Fruit fly (Drosophila melanogaster) whole organism, embryonic: Measurements from ENCODE around the gene ZnT77C.
A peak's percentile ranks its signal among the peaks of the same experiment; 100 is the strongest.

ENCODE experiments used
- ATbp ChIP-seq: fragments of 200-800 bp; sonication (Bioruptor generic); optimal IDR thresholded peaks from 2 replicates; lab custom pipeline; 2017; ENCODE audit warnings: missing biosample characterization, mild to moderate bottlenecking, missing genetic modification characterization, missing genetic modification reagents
- BtbVII ChIP-seq: fragments of 200-800 bp; sonication (Bioruptor generic); optimal IDR thresholded peaks from 3 replicates; lab custom pipeline; 2017; ENCODE audit warnings: missing biosample characterization, mild to moderate bottlenecking, missing genetic modification characterization
- CG10366 ChIP-seq: fragments of 200-800 bp; sonication (Bioruptor generic); IDR thresholded peaks from 2 replicates; pipeline ENCODE4 v1.3.6; 2022; ENCODE audit warnings: missing biosample characterization, missing genetic modification characterization
- CG10565 ChIP-seq: fragments of 200-800 bp; sonication (Bioruptor generic); optimal IDR thresholded peaks from 3 replicates; lab custom pipeline; 2016; ENCODE audit warnings: missing biosample characterization, mild to moderate bottlenecking, missing genetic modification characterization
- CG12219 ChIP-seq: fragments of 200-800 bp; sonication (Bioruptor generic); optimal IDR thresholded peaks from 3 replicates; lab custom pipeline; 2018; ENCODE audit warnings: missing biosample characterization, mild to moderate bottlenecking, missing genetic modification characterization
- CG13296 ChIP-seq: fragments of 200-800 bp; sonication (Bioruptor generic); optimal IDR thresholded peaks from 3 replicates; lab custom pipeline; 2018; ENCODE audit warnings: missing biosample characterization, mild to moderate bottlenecking, missing genetic modification characterization
- CG13624 ChIP-seq: fragments of 200-800 bp; sonication (Bioruptor generic); optimal IDR thresholded peaks from 2 replicates; lab custom pipeline; 2016; ENCODE audit warnings: missing biosample characterization, missing genetic modification characterization
- CG15269 ChIP-seq: fragments of 200-800 bp; sonication (Bioruptor generic); optimal IDR thresholded peaks from 2 replicates; lab custom pipeline; 2018; ENCODE audit warnings: missing biosample characterization, mild to moderate bottlenecking, missing genetic modification characterization, moderate library complexity
- CG15514 ChIP-seq: fragments of 200-800 bp; sonication (Bioruptor generic); optimal IDR thresholded peaks from 3 replicates; lab custom pipeline; 2017; ENCODE audit warnings: missing biosample characterization, missing genetic modification characterization, mild to moderate bottlenecking, moderate library complexity, missing genetic modification reagents
- CG15601 ChIP-seq: fragments of 200-800 bp; sonication (Bioruptor generic); optimal IDR thresholded peaks from 3 replicates; lab custom pipeline; 2019; ENCODE audit warnings: missing biosample characterization, mild to moderate bottlenecking, missing genetic modification characterization, moderate library complexity
- CG17829 ChIP-seq: fragments of 200-800 bp; optimal IDR thresholded peaks from 2 replicates; lab custom pipeline; 2019; ENCODE audit warnings: missing biosample characterization, mild to moderate bottlenecking, missing genetic modification characterization, moderate library complexity
- CG2712 ChIP-seq: fragments of 200-800 bp; optimal IDR thresholded peaks from 3 replicates; lab custom pipeline; 2019; ENCODE audit warnings: missing biosample characterization, mild to moderate bottlenecking, missing genetic modification characterization, moderate library complexity
- CG31388 ChIP-seq: fragments of 200-800 bp; sonication (Bioruptor generic); optimal IDR thresholded peaks from 2 replicates; lab custom pipeline; 2016; ENCODE audit warnings: missing biosample characterization, missing genetic modification characterization
- CG3281 ChIP-seq: fragments of 200-800 bp; sonication (Bioruptor generic); optimal IDR thresholded peaks from 3 replicates; lab custom pipeline; 2017; ENCODE audit warnings: missing biosample characterization, mild to moderate bottlenecking, missing genetic modification characterization
- CG3407 ChIP-seq: fragments of 200-800 bp; sonication (Bioruptor generic); optimal IDR thresholded peaks from 2 replicates; lab custom pipeline; 2018; ENCODE audit warnings: missing biosample characterization, mild to moderate bottlenecking, missing genetic modification characterization
- CG6765 ChIP-seq: fragments of 200-800 bp; sonication (Bioruptor generic); optimal IDR thresholded peaks from 3 replicates; lab custom pipeline; 2017; ENCODE audit warnings: missing biosample characterization, mild to moderate bottlenecking, missing genetic modification characterization
- CG7745 ChIP-seq: fragments of 200-800 bp; sonication (Bioruptor generic); optimal IDR thresholded peaks from 2 replicates; lab custom pipeline; 2018; ENCODE audit warnings: missing biosample characterization, mild to moderate bottlenecking, missing genetic modification characterization, moderate library complexity
- CG8924 ChIP-seq: fragments of 200-800 bp; optimal IDR thresholded peaks from 3 replicates; lab custom pipeline; 2019; ENCODE audit warnings: missing biosample characterization, mild to moderate bottlenecking, missing genetic modification characterization, moderate library complexity
- Fer2 ChIP-seq: fragments of 200-800 bp; sonication (Bioruptor generic); optimal IDR thresholded peaks from 2 replicates; lab custom pipeline; 2018; ENCODE audit warnings: missing biosample characterization, mild to moderate bottlenecking, missing genetic modification characterization, moderate library complexity
- HHEX ChIP-seq: fragments of 200-800 bp; sonication (Bioruptor generic); optimal IDR thresholded peaks from 3 replicates; lab custom pipeline; 2017; ENCODE audit warnings: missing biosample characterization, mild to moderate bottlenecking, missing genetic modification characterization, missing genetic modification reagents
- HLH4C ChIP-seq: fragments of 200-800 bp; sonication (Bioruptor generic); IDR thresholded peaks from 3 replicates; pipeline ENCODE4 v1.3.6; 2022; ENCODE audit warnings: missing biosample characterization, missing genetic modification characterization; ENCODE audit not compliant: partially characterized antibody
- Kr ChIP-seq: fragments of 200-800 bp; sonication (Bioruptor generic); optimal IDR thresholded peaks from 2 replicates; lab custom pipeline; 2017; ENCODE audit warnings: missing biosample characterization, mild to moderate bottlenecking, missing genetic modification characterization
- MTF-1 ChIP-seq: fragments of 200-800 bp; sonication (Bioruptor generic); optimal IDR thresholded peaks from 2 replicates; lab custom pipeline; 2018; ENCODE audit warnings: missing biosample characterization, mild to moderate bottlenecking, missing genetic modification characterization, borderline replicate concordance
- Meics ChIP-seq: fragments of 200-800 bp; sonication (Bioruptor generic); optimal IDR thresholded peaks from 2 replicates; lab custom pipeline; 2017; ENCODE audit warnings: missing biosample characterization, mild to moderate bottlenecking, missing genetic modification characterization
- Sox100B ChIP-seq: fragments of 200-800 bp; sonication (Bioruptor generic); optimal IDR thresholded peaks from 3 replicates; lab custom pipeline; 2018; ENCODE audit warnings: missing biosample characterization, mild to moderate bottlenecking, missing genetic modification characterization
- Stat92E ChIP-seq, 3 experiments: fragments of >200 bp in 2 of 3; fragments of 200-800 bp in 1 of 3; sonication (Bioruptor generic) in 1 of 3; optimal IDR thresholded peaks; 2 replicates each; lab custom pipeline; 2017 to 2019; ENCODE audit warnings: missing biosample characterization in 3 of 3, missing genetic modification characterization in 3 of 3, mild to moderate bottlenecking in 1 of 3, moderate library complexity in 1 of 3
- hkb ChIP-seq, 2 experiments: fragments of 200-800 bp in 1 of 2; fragments of >200 bp in 1 of 2; sonication (Bioruptor generic) in 1 of 2; IDR thresholded peaks in 1 of 2; optimal IDR thresholded peaks in 1 of 2; 2 replicates each; pipeline versions ENCODE4 v1.3.6 to Lab custom; 2017 to 2022; ENCODE audit warnings: missing biosample characterization in 1 of 2, missing genetic modification characterization in 1 of 2
- insv ChIP-seq, 2 experiments: fragments of 200-800 bp; sonication (Bioruptor generic); optimal IDR thresholded peaks; 3 replicates each; lab custom pipeline; 2016 to 2018; ENCODE audit warnings: missing biosample characterization in 2 of 2, missing genetic modification characterization in 2 of 2
- lab ChIP-seq: fragments of 200-800 bp; sonication (Bioruptor generic); optimal IDR thresholded peaks from 3 replicates; lab custom pipeline; 2017; ENCODE audit warnings: missing biosample characterization, missing genetic modification characterization, mild to moderate bottlenecking, moderate library complexity, missing genetic modification reagents
- luna ChIP-seq: fragments of 200-800 bp; sonication (Bioruptor generic); optimal IDR thresholded peaks from 2 replicates; lab custom pipeline; 2016; ENCODE audit warnings: missing biosample characterization, missing genetic modification characterization
- nerfin-1 ChIP-seq: fragments of 200-800 bp; sonication (Bioruptor generic); optimal IDR thresholded peaks from 3 replicates; lab custom pipeline; 2019; ENCODE audit warnings: missing biosample characterization, mild to moderate bottlenecking, missing genetic modification characterization, moderate library complexity
- nom ChIP-seq: fragments of 200-800 bp; sonication (Bioruptor generic); optimal IDR thresholded peaks from 2 replicates; lab custom pipeline; 2017; ENCODE audit warnings: missing biosample characterization, missing genetic modification characterization, mild to moderate bottlenecking, moderate library complexity, missing genetic modification reagents
- pfk ChIP-seq: fragments of 200-800 bp; sonication (Bioruptor generic); optimal IDR thresholded peaks from 2 replicates; lab custom pipeline; 2018; ENCODE audit warnings: missing biosample characterization, mild to moderate bottlenecking, missing genetic modification characterization, moderate library complexity
- scrt ChIP-seq: fragments of 200-800 bp; sonication (Bioruptor generic); optimal IDR thresholded peaks from 2 replicates; lab custom pipeline; 2018; ENCODE audit warnings: missing biosample characterization, mild to moderate bottlenecking, missing genetic modification characterization, moderate library complexity
- slou ChIP-seq: fragments of 200-800 bp; sonication (Bioruptor generic); optimal IDR thresholded peaks from 3 replicates; lab custom pipeline; 2016; ENCODE audit warnings: missing biosample characterization, missing genetic modification characterization
- stc ChIP-seq: fragments of 200-800 bp; sonication (Bioruptor generic); IDR thresholded peaks from 2 replicates; pipeline ENCODE4 v1.3.6; 2022; ENCODE audit warnings: missing biosample characterization, missing genetic modification characterization
- tio ChIP-seq: fragments of 200-800 bp; sonication (Bioruptor generic); optimal IDR thresholded peaks from 2 replicates; lab custom pipeline; 2017; ENCODE audit warnings: missing biosample characterization, missing genetic modification characterization, inconsistent platforms
- unc-4 ChIP-seq: fragments of 200-800 bp; sonication (Bioruptor generic); IDR thresholded peaks from 2 replicates; pipeline ENCODE4 v1.3.6; 2022; ENCODE audit warnings: missing biosample characterization, missing genetic modification characterization; ENCODE audit not compliant: partially characterized antibody
- wek ChIP-seq: fragments of 200-800 bp; sonication (Bioruptor generic); optimal IDR thresholded peaks from 3 replicates; lab custom pipeline; 2018; ENCODE audit warnings: missing biosample characterization, mild to moderate bottlenecking, missing genetic modification characterization, moderate library complexity

The ZnT77C gene

DNA sequence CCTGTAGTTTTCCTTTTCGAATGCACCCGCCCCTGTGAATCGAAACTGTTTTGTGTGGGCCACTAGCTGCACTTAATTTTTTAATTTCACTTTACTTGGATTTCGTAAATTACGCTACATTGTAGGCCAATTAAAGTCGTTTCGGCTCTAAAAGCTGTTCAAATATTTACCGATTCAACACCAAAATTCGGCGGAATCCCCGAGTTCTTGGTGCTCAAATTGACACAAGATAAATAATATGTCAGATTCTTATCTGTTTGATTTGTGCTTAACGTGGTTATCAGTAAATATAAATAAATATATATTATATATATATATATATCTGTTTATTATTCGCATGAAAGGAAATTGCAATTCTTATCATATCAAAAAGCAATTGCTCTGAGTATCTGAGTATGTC lies 46.8 kb downstream of the ZnT77C start (continued):
- TF ChIP-seq luna (GFP tag; lab: Kevin White, UChicago) (no peak), CG31388 (no peak), lab (GFP tag; lab: Kevin White, UChicago) (peak; percentile 84), CG6765 (peak; percentile 69), CG13296 (GFP tag; lab: Kevin White, UChicago) (peak; percentile 69), CG13624 (no peak), Stat92E (GFP tag; optimal IDR thresholded peaks at IDR 0.05; lab: Kevin White, UChicago) (peak in 1 of 3 experiments; percentile 38), MTF-1 (peak; percentile 80), pfk (GFP tag; lab: Kevin White, UChicago) (no peak), ATbp (GFP tag; lab: Kevin White, UChicago) (peak; percentile 52), CG3281 (GFP tag; lab: Kevin White, UChicago) (peak; percentile 80), insv (GFP tag; optimal IDR thresholded peaks at IDR 0.05; lab: Kevin White, UChicago) (peak in 1 of 2 experiments; percentile 10), CG15269 (tag; lab: Kevin White, UChicago) (peak; percentile 24), Fer2 (tag; lab: Kevin White, UChicago) (peak; percentile 28), hkb (optimal IDR thresholded peaks at IDR 0.05; lab: Kevin White, UChicago) (no peak), hkb (GFP tag; IDR thresholded peaks at IDR 0.05; lab: Robert Waterston, UW) (0 out of 2 replicates have a peak, but pooled peaks have one; percentile 49), Sox100B (GFP tag; lab: Kevin White, UChicago) (peak; percentile 54), CG17829 (tag; lab: Kevin White, UChicago) (no peak), nerfin-1 (tag; lab: Kevin White, UChicago) (peak; percentile 21), BtbVII (GFP tag; lab: Kevin White, UChicago) (peak; percentile 82), Kr (peak; percentile 32), wek (peak; percentile 51), stc (GFP tag; lab: Robert Waterston, UW) (no peak), scrt (GFP tag; lab: Kevin White, UChicago) (peak; percentile 36), HHEX (GFP tag; lab: Kevin White, UChicago) (peak; percentile 52), CG10366 (GFP tag; lab: Robert Waterston, UW) (no peak), CG12219 (GFP tag; lab: Kevin White, UChicago) (peak; percentile 29), nom (peak; percentile 37), CG7745 (tag; lab: Kevin White, UChicago) (peak; percentile 83), tio (GFP tag; lab: Kevin White, UChicago) (no peak), CG3407 (GFP tag; lab: Kevin White, UChicago) (no peak), CG2712 (tag; lab: Kevin White, UChicago) (peak; percentile 6), CG8924 (peak; percentile 26), HLH4C (GFP tag; lab: Robert Waterston, UW) (no peak), CG10565 (GFP tag; lab: Kevin White, UChicago) (no peak), CG15601 (peak; percentile 37), slou (GFP tag; lab: Kevin White, UChicago) (no peak), CG15514 (GFP tag; lab: Kevin White, UChicago) (peak; percentile 61), Meics (GFP tag; lab: Kevin White, UChicago) (peak; percentile 48), unc-4 (GFP tag; lab: Robert Waterston, UW) (no peak)
